Worm (Caenorhabditis elegans) whole organism, young adult: ENCODE data around the gene sri-69.
"Not testable (repeated sequence)": the region's sequence is repeated elsewhere in the genome, so short reads cannot be mapped to it uniquely, and the experiment has no call there.

Source experiments
- F23B12.7 ChIP-seq: sonication (generic microtip); optimal IDR thresholded peaks from 2 replicates; lab custom pipeline; 2017; ENCODE audit warnings: missing genetic modification characterization, mild to moderate bottlenecking, missing compliant biosample characterization, antibody characterized with exemption, moderate library complexity; ENCODE audit not compliant: insufficient read depth
- F55B11.4 ChIP-seq: sonication (generic microtip); optimal IDR thresholded peaks from 2 replicates; lab custom pipeline; 2016; ENCODE audit warnings: missing compliant biosample characterization, missing genetic modification characterization, borderline replicate concordance; ENCODE audit not compliant: insufficient read depth
- F57C9.4 ChIP-seq: sonication (generic microtip); optimal IDR thresholded peaks from 2 replicates; lab custom pipeline; 2017; ENCODE audit warnings: mild to moderate bottlenecking, missing genetic modification characterization, missing compliant biosample characterization
- ama-1 ChIP-seq, 3 experiments: fragments of 150-350 bp in 1 of 3; sonication (generic microtip) in 2 of 3; optimal IDR thresholded peaks; 2 replicates each; lab custom pipeline; 2014 to 2018; ENCODE audit warnings: missing biosample characterization in 2 of 3, missing genetic modification characterization in 2 of 3, missing genetic modification reagents in 2 of 3
- chd-7 ChIP-seq: sonication (generic microtip); optimal IDR thresholded peaks from 2 replicates; lab custom pipeline; 2016; ENCODE audit warnings: mild to moderate bottlenecking, missing genetic modification characterization, moderate library complexity, missing compliant biosample characterization
- dpl-1 ChIP-seq: fragments of 150-350 bp; optimal IDR thresholded peaks from 2 replicates; lab custom pipeline; 2014; ENCODE audit warnings: missing biosample characterization, missing genetic modification reagents, missing genetic modification characterization
- mes-4 ChIP-seq: sonication (generic microtip); optimal IDR thresholded peaks from 2 replicates; lab custom pipeline; 2016; ENCODE audit warnings: missing genotype, missing genetic modification characterization, missing compliant biosample characterization
- nhr-80 ChIP-seq: sonication (generic microtip); optimal IDR thresholded peaks from 2 replicates; lab custom pipeline; 2016; ENCODE audit warnings: missing genetic modification characterization, missing compliant biosample characterization
- snpc-3.4 ChIP-seq: sonication (generic microtip); optimal IDR thresholded peaks from 2 replicates; lab custom pipeline; 2017; ENCODE audit warnings: missing genetic modification characterization, mild to moderate bottlenecking, missing compliant biosample characterization, antibody characterized with exemption, moderate library complexity, missing genotype, missing genetic modification reagents
- snpc-4 ChIP-seq, 5 experiments: fragments of 150-350 bp in 1 of 5; sonication (generic microtip) in 4 of 5; optimal IDR thresholded peaks; 2 replicates each; lab custom pipeline; 2014 to 2018; ENCODE audit warnings: missing genetic modification characterization in 5 of 5, missing biosample characterization in 3 of 5, antibody characterized with exemption in 2 of 5, mild to moderate bottlenecking in 2 of 5, missing compliant biosample characterization in 2 of 5, missing genotype in 2 of 5, moderate library complexity in 2 of 5, missing genetic modification reagents in 1 of 5
- unc-62 ChIP-seq: fragments of 150-350 bp; optimal IDR thresholded peaks from 2 replicates; lab custom pipeline; 2014; ENCODE audit warnings: missing biosample characterization, missing genetic modification reagents, missing genetic modification characterization
- zfh-2 ChIP-seq: fragments of 200-800 bp; sonication (Bioruptor generic); conservative IDR thresholded peaks from 2 replicates; pipeline ENCODE4 v1.3.6; 2022; ENCODE audit warnings: missing genetic modification reagents, missing genetic modification characterization, missing compliant biosample characterization

DNA sequence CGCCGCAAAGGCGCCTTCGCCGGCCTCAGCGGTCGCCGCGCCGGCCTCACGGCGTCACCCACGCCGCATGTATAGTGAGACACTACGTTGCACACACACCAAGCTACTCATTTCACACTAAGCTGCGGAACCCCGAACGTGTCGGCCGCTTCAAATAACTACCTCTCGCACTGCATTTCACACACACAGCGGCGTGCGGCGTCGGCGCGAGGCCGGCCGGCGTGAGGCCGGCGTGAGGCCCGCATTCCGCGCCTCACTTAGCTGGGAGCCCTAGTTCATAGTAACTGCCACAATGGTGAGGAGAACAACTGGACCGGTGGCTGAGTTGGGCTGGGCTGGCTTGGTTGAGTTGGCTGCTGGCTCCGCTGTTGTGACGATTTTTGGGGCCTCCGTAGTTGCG, 13.9 kb upstream of the sri-69 start:
- not testable (repeated sequence) for TF ChIP-seq F55B11.4 (tag; lab: Kevin White, UChicago); unc-62 (GFP tag; lab: Kevin White, UChicago); chd-7 (tag; lab: Kevin White, UChicago); F23B12.7 (tag; lab: Kevin White, UChicago); dpl-1 (GFP tag; lab: Kevin White, UChicago); F57C9.4 (tag; lab: Kevin White, UChicago); snpc-4 (GFP tag; optimal IDR thresholded peaks at IDR 0.05; lab: Kevin White, UChicago); nhr-80 (tag; lab: Kevin White, UChicago); mes-4; ama-1 (optimal IDR thresholded peaks at IDR 0.05; lab: Kevin White, UChicago); ama-1 (GFP tag; optimal IDR thresholded peaks at IDR 0.05; lab: Kevin White, UChicago); snpc-3.4 (tag; lab: Kevin White, UChicago)
- peak; percentile 90 for TF ChIP-seq zfh-2 (GFP tag; lab: Robert Waterston, UW)
- TF ChIP-seq snpc-4 (tag; optimal IDR thresholded peaks at IDR 0.05; lab: Kevin White, UChicago): peak in 1 of 4 experiments; percentile 59
